Fruit fly (Drosophila melanogaster) whole organism, adult: ENCODE data around the gene CG9578.

ENCODE experiments used
- ovo ChIP-seq: fragments of 200-800 bp; sonication (Bioruptor generic); optimal IDR thresholded peaks from 2 replicates; lab custom pipeline; 2016; ENCODE audit warnings: missing biosample characterization, missing genetic modification characterization
- pad ChIP-seq: fragments of 200-800 bp; sonication (Bioruptor generic); optimal IDR thresholded peaks from 3 replicates; lab custom pipeline; 2017; ENCODE audit warnings: missing biosample characterization, missing genetic modification characterization, mild to moderate bottlenecking, moderate library complexity, missing genetic modification reagents
- tj ChIP-seq: fragments of 200-800 bp; sonication (Bioruptor generic); optimal IDR thresholded peaks from 3 replicates; lab custom pipeline; 2017; ENCODE audit warnings: missing biosample characterization, mild to moderate bottlenecking, missing genetic modification characterization, moderate library complexity

DNA sequence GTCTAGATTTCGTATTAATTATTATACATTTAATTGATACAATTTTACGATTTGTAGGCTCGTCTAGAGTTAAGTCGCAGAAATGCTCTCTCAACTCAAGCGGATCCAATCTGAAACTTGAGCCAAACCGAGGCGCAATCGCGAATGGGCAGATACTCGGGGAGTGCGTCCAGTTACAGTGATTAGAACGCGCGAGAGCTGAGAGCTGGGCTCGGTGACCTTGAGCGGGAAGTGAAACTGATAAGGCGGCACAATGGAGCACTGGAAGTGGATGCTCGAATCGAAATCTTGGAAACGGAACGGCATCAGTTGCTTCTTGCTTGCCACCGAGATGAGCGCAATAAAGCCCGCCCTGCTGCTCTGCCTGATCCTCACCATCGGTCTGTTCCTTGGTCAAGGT lies 47.9 kb upstream of the CG9578 start, which contains the start of gene CG34331:
- TF ChIP-seq ovo (no peak), pad (GFP tag; lab: Kevin White, UChicago) (no peak), tj (no peak)
